Worm (Caenorhabditis elegans): Measurements from ENCODE around the gene C16C8.27.

Gene C16C8.27

ce11 chrII:3453521-3453920 lies 12.0 kb downstream of the C16C8.27 start, which contains the start of gene C16C8.11:
TSS of gene C16C8.11 (plus strand) at chrII:3453708.
- no peak for TF ChIP-seq alr-1 (tag; optimal IDR thresholded peaks at IDR 0.05; ENCODE audit: borderline replicate concordance)
- no peak for TF ChIP-seq mdl-1 (tag; optimal IDR thresholded peaks at IDR 0.05)
- no peak for TF ChIP-seq nhr-47 (tag; optimal IDR thresholded peaks at IDR 0.05)
- TF ChIP-seq unc-130 (tag; optimal IDR thresholded peaks at IDR 0.05): no peak
- TF ChIP-seq efl-1 (optimal IDR thresholded peaks at IDR 0.05): no peak
- TF ChIP-seq efl-1 (GFP tag; optimal IDR thresholded peaks at IDR 0.05 in 1 of 2): no peak
- TF ChIP-seq lin-15B (tag; optimal IDR thresholded peaks at IDR 0.05): no peak
- TF ChIP-seq mab-9 (GFP tag; IDR thresholded peaks at IDR 0.05): no peak
- no peak for TF ChIP-seq unc-62 (GFP tag; optimal IDR thresholded peaks at IDR 0.05)
- no peak for TF ChIP-seq nhr-76 (tag; optimal IDR thresholded peaks at IDR 0.05)
- no peak for TF ChIP-seq dpl-1 (GFP tag; optimal IDR thresholded peaks at IDR 0.05)

ce11 chrII:3458209-3458608 lies 16.7 kb downstream of the C16C8.27 start, which contains the start of the genes C16C8.26 and C16C8.19:
TSS of gene C16C8.26 (minus strand) at chrII:3458309.
TSS of gene C16C8.19 (plus strand) at chrII:3458487.
- TF ChIP-seq ceh-8 (GFP tag; optimal IDR thresholded peaks at IDR 0.05) (no peak), ces-1 (GFP tag; optimal IDR thresholded peaks at IDR 0.05) (no peak), C16A3.4 (tag; optimal IDR thresholded peaks at IDR 0.05) (no peak), lsy-2 (tag; optimal IDR thresholded peaks at IDR 0.05) (no peak), snpc-4 (tag; optimal IDR thresholded peaks at IDR 0.05) (no peak), unc-98 (GFP tag; IDR thresholded peaks at IDR 0.05) (no peak), vab-15 (tag; optimal IDR thresholded peaks at IDR 0.05) (no peak), elt-2 (tag; optimal IDR thresholded peaks at IDR 0.05) (no peak), efl-3 (GFP tag; optimal IDR thresholded peaks at IDR 0.05) (no peak), lin-39 (tag; optimal IDR thresholded peaks at IDR 0.05) (no peak), egl-13 (tag; optimal IDR thresholded peaks at IDR 0.05) (no peak), nhr-77 (tag; optimal IDR thresholded peaks at IDR 0.05) (no peak), irx-1 (tag; optimal IDR thresholded peaks at IDR 0.05) (no peak)

- TF ChIP-seq C16A3.4 (tag; optimal IDR thresholded peaks at IDR 0.05) (no peak), hlh-17 (GFP tag; optimal IDR thresholded peaks at IDR 0.05; ENCODE audit: borderline replicate concordance) (no peak), mep-1 (tag; optimal IDR thresholded peaks at IDR 0.05) (no peak), grh-1 (GFP tag; IDR thresholded peaks at IDR 0.05) (no peak), aha-1 (tag; optimal IDR thresholded peaks at IDR 0.05) (no peak), ceh-8 (GFP tag; optimal IDR thresholded peaks at IDR 0.05) (no peak), unc-86 (tag; optimal IDR thresholded peaks at IDR 0.05) (no peak), fkh-4 (tag; optimal IDR thresholded peaks at IDR 0.05; ENCODE audit: borderline replicate concordance) (no peak)
Observed at ce11 chrII:3459199-3459598, 17.7 kb downstream of the C16C8.27 start.

ce11 chrII:3460048-3460447 lies 18.6 kb downstream of the C16C8.27 start, which contains the start of gene C16C8.7:
TSS of gene C16C8.7 (minus strand) at chrII:3460148.
- TF ChIP-seq pag-3 (tag; optimal IDR thresholded peaks at IDR 0.05; ENCODE audit: borderline replicate concordance, insufficient read depth): no peak
- TF ChIP-seq fkh-4 (tag; optimal IDR thresholded peaks at IDR 0.05; ENCODE audit: borderline replicate concordance): no peak
- no peak for TF ChIP-seq hlh-17 (GFP tag; optimal IDR thresholded peaks at IDR 0.05; ENCODE audit: borderline replicate concordance)
- TF ChIP-seq sox-4 (tag; optimal IDR thresholded peaks at IDR 0.05): no peak
- TF ChIP-seq unc-30 (tag; optimal IDR thresholded peaks at IDR 0.05): no peak
- no peak for TF ChIP-seq nhr-71 (tag; optimal IDR thresholded peaks at IDR 0.05)
- TF ChIP-seq ces-1 (GFP tag; optimal IDR thresholded peaks at IDR 0.05): no peak
- TF ChIP-seq ztf-4 (tag; optimal IDR thresholded peaks at IDR 0.05): no peak
- no peak for TF ChIP-seq ceh-82 (tag; optimal IDR thresholded peaks at IDR 0.05)
- no peak for TF ChIP-seq ceh-8 (GFP tag; optimal IDR thresholded peaks at IDR 0.05)
- no peak for TF ChIP-seq ztf-11 (tag; optimal IDR thresholded peaks at IDR 0.05)
- TF ChIP-seq F16B12.6 (tag; optimal IDR thresholded peaks at IDR 0.05): no peak
- TF ChIP-seq nhr-77 (tag; optimal IDR thresholded peaks at IDR 0.05): no peak
- TF ChIP-seq ceh-88 (GFP tag; IDR thresholded peaks at IDR 0.05): no peak
- TF ChIP-seq alr-1 (tag; optimal IDR thresholded peaks at IDR 0.05; ENCODE audit: borderline replicate concordance): no peak
- no peak for TF ChIP-seq aly-2 (tag; optimal IDR thresholded peaks at IDR 0.05)
- no peak for TF ChIP-seq efl-3 (GFP tag; optimal IDR thresholded peaks at IDR 0.05)
- TF ChIP-seq ets-5 (GFP tag; IDR thresholded peaks at IDR 0.05): no peak
- no peak for TF ChIP-seq vab-15 (tag; optimal IDR thresholded peaks at IDR 0.05)

All from whole organism, L1 larva.